Fruit fly (Drosophila melanogaster) whole organism, embryonic: ENCODE data around the gene NdufA3.

Source experiments
- BtbVII ChIP-seq: fragments of 200-800 bp; sonication (Bioruptor generic); optimal IDR thresholded peaks from 3 replicates; lab custom pipeline; 2017; ENCODE audit warnings: missing biosample characterization, mild to moderate bottlenecking, missing genetic modification characterization
- CG11504 ChIP-seq: fragments of 200-800 bp; sonication (Bioruptor generic); optimal IDR thresholded peaks from 3 replicates; lab custom pipeline; 2019; ENCODE audit warnings: missing biosample characterization, mild to moderate bottlenecking, missing genetic modification characterization, moderate library complexity
- CG11696 ChIP-seq: fragments of 200-800 bp; sonication (Bioruptor generic); IDR thresholded peaks from 2 replicates; pipeline ENCODE4 v1.3.6; 2022; ENCODE audit warnings: missing biosample characterization, missing genetic modification characterization
- CG11723 ChIP-seq: fragments of 200-800 bp; sonication (Bioruptor generic); optimal IDR thresholded peaks from 2 replicates; lab custom pipeline; 2017; ENCODE audit warnings: missing biosample characterization, mild to moderate bottlenecking, missing genetic modification characterization
- CG13775 ChIP-seq: fragments of 200-800 bp; sonication (Bioruptor generic); optimal IDR thresholded peaks from 3 replicates; lab custom pipeline; 2017; ENCODE audit warnings: missing biosample characterization, mild to moderate bottlenecking, missing genetic modification characterization
- CG1647 ChIP-seq: fragments of 200-800 bp; sonication (Bioruptor generic); optimal IDR thresholded peaks from 3 replicates; lab custom pipeline; 2016; ENCODE audit warnings: missing biosample characterization, missing genetic modification characterization
- CG17912 ChIP-seq: fragments of 200-800 bp; sonication (Bioruptor generic); optimal IDR thresholded peaks from 2 replicates; lab custom pipeline; 2018; ENCODE audit warnings: missing biosample characterization, mild to moderate bottlenecking, missing genetic modification characterization
- CG2116 ChIP-seq: fragments of 200-800 bp; sonication (Bioruptor generic); optimal IDR thresholded peaks from 3 replicates; lab custom pipeline; 2018; ENCODE audit warnings: missing biosample characterization, mild to moderate bottlenecking, missing genetic modification characterization
- CG2202 ChIP-seq: fragments of 200-800 bp; sonication (Bioruptor generic); optimal IDR thresholded peaks from 2 replicates; lab custom pipeline; 2018; ENCODE audit warnings: missing biosample characterization, mild to moderate bottlenecking, missing genetic modification characterization
- CG2678 ChIP-seq: fragments of 200-800 bp; sonication (Bioruptor generic); optimal IDR thresholded peaks from 3 replicates; lab custom pipeline; 2019; ENCODE audit warnings: missing biosample characterization, mild to moderate bottlenecking, missing genetic modification characterization, moderate library complexity
- CG2875 ChIP-seq: fragments of 200-800 bp; sonication (Bioruptor generic); optimal IDR thresholded peaks from 2 replicates; lab custom pipeline; 2017; ENCODE audit warnings: missing biosample characterization, mild to moderate bottlenecking, missing genetic modification characterization, missing genetic modification reagents
- CG31388 ChIP-seq: fragments of 200-800 bp; sonication (Bioruptor generic); optimal IDR thresholded peaks from 2 replicates; lab custom pipeline; 2016; ENCODE audit warnings: missing biosample characterization, missing genetic modification characterization
- CG31441 ChIP-seq: fragments of 200-800 bp; sonication (Bioruptor generic); IDR thresholded peaks from 2 replicates; pipeline ENCODE4 v1.3.6; 2022; ENCODE audit warnings: missing biosample characterization, missing genetic modification characterization
- CG33557 ChIP-seq: fragments of 200-800 bp; sonication (Bioruptor generic); optimal IDR thresholded peaks from 2 replicates; lab custom pipeline; 2019; ENCODE audit warnings: missing biosample characterization, mild to moderate bottlenecking, missing genetic modification characterization, moderate library complexity
- CG4707 ChIP-seq: fragments of 200-800 bp; sonication (Bioruptor generic); optimal IDR thresholded peaks from 2 replicates; lab custom pipeline; 2018; ENCODE audit warnings: missing biosample characterization, mild to moderate bottlenecking, missing genetic modification characterization, moderate library complexity
- CG7357 ChIP-seq: fragments of 200-800 bp; sonication (Bioruptor generic); IDR thresholded peaks from 3 replicates; pipeline ENCODE4 v1.3.6; 2022; ENCODE audit warnings: missing biosample characterization, missing genetic modification characterization
- CG7839 ChIP-seq: fragments of 200-800 bp; sonication (Bioruptor generic); optimal IDR thresholded peaks from 3 replicates; lab custom pipeline; 2018; ENCODE audit warnings: missing biosample characterization, mild to moderate bottlenecking, missing genetic modification characterization, moderate library complexity
- CG8089 ChIP-seq: fragments of 200-800 bp; sonication (Bioruptor generic); optimal IDR thresholded peaks from 3 replicates; lab custom pipeline; 2016; ENCODE audit warnings: missing biosample characterization, missing genetic modification characterization
- CG9727 ChIP-seq: fragments of 200-800 bp; sonication (Bioruptor generic); optimal IDR thresholded peaks from 3 replicates; lab custom pipeline; 2017; ENCODE audit warnings: missing biosample characterization, mild to moderate bottlenecking, missing genetic modification characterization
- CTCF ChIP-seq: fragments of 200-800 bp; sonication (Bioruptor generic); optimal IDR thresholded peaks from 2 replicates; lab custom pipeline; 2017; ENCODE audit warnings: missing biosample characterization, mild to moderate bottlenecking, missing genetic modification characterization, moderate library complexity
- Dip2 ChIP-seq: fragments of 200-800 bp; sonication (Bioruptor generic); IDR thresholded peaks from 2 replicates; pipeline ENCODE4 v1.3.6; 2022; ENCODE audit warnings: missing biosample characterization, missing genetic modification characterization
- Dll ChIP-seq: fragments of 200-800 bp; sonication (Bioruptor generic); IDR thresholded peaks from 4 replicates; pipeline ENCODE4 v1.3.6; 2022; ENCODE audit warnings: missing biosample characterization, missing genetic modification characterization; ENCODE audit not compliant: partially characterized antibody
- Med ChIP-seq: fragments of 200-800 bp; sonication (Bioruptor generic); peaks from one replicate; lab custom pipeline; 2016; ENCODE audit warnings: missing biosample characterization, missing genetic modification characterization, mild to moderate bottlenecking, inconsistent platforms, moderate library complexity
- Rx ChIP-seq: fragments of 200-800 bp; sonication (Bioruptor generic); IDR thresholded peaks from 2 replicates; pipeline ENCODE4 v1.3.6; 2022; ENCODE audit warnings: missing biosample characterization, missing genetic modification characterization
- Scr ChIP-seq: fragments of 200-800 bp; sonication (Bioruptor generic); IDR thresholded peaks from 2 replicates; pipeline ENCODE4 v1.3.6; 2022; ENCODE audit warnings: missing biosample characterization, missing genetic modification characterization; ENCODE audit not compliant: partially characterized antibody
- Sry-δ ChIP-seq: fragments of 200-800 bp; sonication (Bioruptor generic); optimal IDR thresholded peaks from 2 replicates; lab custom pipeline; 2016; ENCODE audit warnings: missing biosample characterization, missing genetic modification characterization
- Xrp1 ChIP-seq: fragments of 200-800 bp; sonication (Bioruptor generic); IDR thresholded peaks from 2 replicates; pipeline ENCODE4 v1.3.6; 2022; ENCODE audit warnings: missing biosample characterization, missing genetic modification characterization
- abd-A ChIP-seq: fragments of 200-800 bp; sonication (Bioruptor generic); optimal IDR thresholded peaks from 3 replicates; lab custom pipeline; 2019; ENCODE audit warnings: missing biosample characterization, mild to moderate bottlenecking, missing genetic modification characterization, moderate library complexity
- cas ChIP-seq: fragments of 200-800 bp; sonication (Bioruptor generic); IDR thresholded peaks from 2 replicates; pipeline ENCODE4 v1.3.6; 2022; ENCODE audit warnings: missing biosample characterization, missing genetic modification characterization
- chif ChIP-seq, 2 experiments: fragments of 200-800 bp; sonication (Bioruptor generic); optimal IDR thresholded peaks; 3 replicates each; lab custom pipeline; 2016; ENCODE audit warnings: missing biosample characterization in 2 of 2, missing genetic modification characterization in 2 of 2
- dimm ChIP-seq: fragments of 200-800 bp; sonication (Bioruptor generic); IDR thresholded peaks from 2 replicates; pipeline ENCODE4 v1.3.6; 2022; ENCODE audit warnings: missing biosample characterization, missing genetic modification characterization
- dmrt99B ChIP-seq: fragments of 200-800 bp; sonication (Bioruptor generic); optimal IDR thresholded peaks from 2 replicates; lab custom pipeline; 2018; ENCODE audit warnings: missing biosample characterization, mild to moderate bottlenecking, missing genetic modification characterization, moderate library complexity
- gem ChIP-seq: fragments of 200-800 bp; sonication (Bioruptor generic); optimal IDR thresholded peaks from 2 replicates; lab custom pipeline; 2019; ENCODE audit warnings: missing biosample characterization, mild to moderate bottlenecking, missing genetic modification characterization, moderate library complexity
- grn ChIP-seq: fragments of 200-800 bp; sonication (Bioruptor generic); optimal IDR thresholded peaks from 3 replicates; lab custom pipeline; 2017; ENCODE audit warnings: missing biosample characterization, missing genetic modification characterization
- gsb-n ChIP-seq: fragments of 200-800 bp; sonication (Bioruptor generic); optimal IDR thresholded peaks from 3 replicates; lab custom pipeline; 2018; ENCODE audit warnings: missing biosample characterization, mild to moderate bottlenecking, missing genetic modification characterization
- klu ChIP-seq: fragments of 200-800 bp; sonication (Bioruptor generic); IDR thresholded peaks from 2 replicates; pipeline ENCODE4 v1.3.6; 2022; ENCODE audit warnings: missing biosample characterization, missing genetic modification characterization
- knrl ChIP-seq: fragments of 200-800 bp; sonication (Bioruptor generic); IDR thresholded peaks from 3 replicates; pipeline ENCODE4 v1.3.6; 2022; ENCODE audit warnings: missing biosample characterization, missing genetic modification characterization; ENCODE audit not compliant: partially characterized antibody
- lola ChIP-seq, 3 experiments: fragments of >200 bp in 2 of 3; fragments of 200-800 bp in 1 of 3; sonication (Bioruptor generic) in 1 of 3; optimal IDR thresholded peaks; 2 replicates each; lab custom pipeline; 2017 to 2019; ENCODE audit warnings: missing biosample characterization in 3 of 3, missing genetic modification characterization in 3 of 3, mild to moderate bottlenecking in 1 of 3, moderate library complexity in 1 of 3
- otp ChIP-seq: fragments of 200-800 bp; sonication (Bioruptor generic); IDR thresholded peaks from 3 replicates; pipeline ENCODE4, ENCODE4 v1.3.6; 2022; ENCODE audit warnings: missing biosample characterization, missing genetic modification characterization
- pfk ChIP-seq: fragments of 200-800 bp; sonication (Bioruptor generic); optimal IDR thresholded peaks from 2 replicates; lab custom pipeline; 2018; ENCODE audit warnings: missing biosample characterization, mild to moderate bottlenecking, missing genetic modification characterization, moderate library complexity
- prd ChIP-seq, 3 experiments: fragments of >200 bp in 2 of 3; fragments of 200-800 bp in 1 of 3; sonication (Bioruptor generic) in 1 of 3; optimal IDR thresholded peaks in 2 of 3; IDR thresholded peaks in 1 of 3; 2 replicates in 2 of 3; 3 replicates in 1 of 3; pipeline versions ENCODE4 v1.3.6 to Lab custom; 2017 to 2022; ENCODE audit warnings: missing biosample characterization in 1 of 3, missing genetic modification characterization in 1 of 3
- pros ChIP-seq: fragments of 200-800 bp; sonication (Bioruptor generic); optimal IDR thresholded peaks from 3 replicates; lab custom pipeline; 2019; ENCODE audit warnings: missing biosample characterization, mild to moderate bottlenecking, missing genetic modification characterization, moderate library complexity
- psq ChIP-seq: fragments of 200-800 bp; sonication (Bioruptor generic); optimal IDR thresholded peaks from 2 replicates; lab custom pipeline; 2017; ENCODE audit warnings: missing biosample characterization, missing genetic modification characterization
- sc ChIP-seq, 3 experiments: fragments of >200 bp in 2 of 3; fragments of 200-800 bp in 1 of 3; sonication (Bioruptor generic) in 1 of 3; optimal IDR thresholded peaks; 2 replicates in 2 of 3; 3 replicates in 1 of 3; lab custom pipeline; 2017; ENCODE audit warnings: mild to moderate bottlenecking in 1 of 3, missing biosample characterization in 1 of 3, missing genetic modification characterization in 1 of 3, missing genetic modification reagents in 1 of 3
- sens ChIP-seq: fragments of 200-800 bp; sonication (Bioruptor generic); peaks from one replicate; lab custom pipeline; 2016; ENCODE audit warnings: missing biosample characterization, missing genetic modification characterization
- tna ChIP-seq: fragments of 200-800 bp; sonication (Bioruptor generic); IDR thresholded peaks from 2 replicates; pipeline ENCODE4 v1.3.6; 2022; ENCODE audit warnings: missing biosample characterization, missing genetic modification characterization; ENCODE audit not compliant: partially characterized antibody
- tx ChIP-seq: fragments of 200-800 bp; sonication (Bioruptor generic); optimal IDR thresholded peaks from 2 replicates; lab custom pipeline; 2016; ENCODE audit warnings: missing biosample characterization, missing genetic modification characterization
- vvl ChIP-seq: fragments of 200-800 bp; sonication (Bioruptor generic); IDR thresholded peaks from 2 replicates; pipeline ENCODE4 v1.3.6; 2022; ENCODE audit warnings: missing biosample characterization, missing genetic modification characterization
- zen ChIP-seq: fragments of 200-800 bp; sonication (Bioruptor generic); optimal IDR thresholded peaks from 3 replicates; lab custom pipeline; 2018; ENCODE audit warnings: missing biosample characterization, mild to moderate bottlenecking, missing genetic modification characterization, moderate library complexity

The NdufA3 gene

dm6 chrX:9129436-9129835 is 30.4 kb downstream of the NdufA3 start (continued):
- peak; percentile 9 for TF ChIP-seq gem (tag; lab: Kevin White, UChicago)
- no peak for TF ChIP-seq CG11504 (tag; lab: Kevin White, UChicago)
- no peak for TF ChIP-seq CG33557 (GFP tag; lab: Kevin White, UChicago)
- TF ChIP-seq Med, result peak; percentile 35
- TF ChIP-seq, all 482 proteins: peak for 13

dm6 chrX:9128012-9128280 is 31.9 kb downstream of the NdufA3 start:
- TF ChIP-seq Dip2 (GFP tag; lab: Robert Waterston, UW), result no peak
- TF ChIP-seq Rx, result no peak
- no peak for TF ChIP-seq zen (tag; lab: Kevin White, UChicago)
- no peak for TF ChIP-seq prd (optimal IDR thresholded peaks at IDR 0.05; lab: Kevin White, UChicago)
- no peak for TF ChIP-seq prd (GFP tag; IDR thresholded peaks at IDR 0.05; lab: Robert Waterston, UW)
- TF ChIP-seq CG9727 (GFP tag; lab: Kevin White, UChicago), result no peak
- no peak for TF ChIP-seq CG8089 (GFP tag; lab: Kevin White, UChicago)
- TF ChIP-seq knrl (GFP tag; lab: Robert Waterston, UW), result no peak
- peak; percentile 33 for TF ChIP-seq pros (GFP tag; lab: Kevin White, UChicago)
- TF ChIP-seq CG31388 (GFP tag; lab: Kevin White, UChicago), result no peak
- no peak for TF ChIP-seq cas (GFP tag; lab: Robert Waterston, UW)
- no peak for TF ChIP-seq pfk (GFP tag; lab: Kevin White, UChicago)
- TF ChIP-seq CG1647 (GFP tag; lab: Kevin White, UChicago), result no peak
- no peak for TF ChIP-seq CG7839
- no peak for TF ChIP-seq Xrp1 (GFP tag; lab: Robert Waterston, UW)
- TF ChIP-seq chif (GFP tag; optimal IDR thresholded peaks at IDR 0.05; lab: Kevin White, UChicago), result no peak
- no peak for TF ChIP-seq CTCF (GFP tag; lab: Kevin White, UChicago)
- TF ChIP-seq dmrt99B, result no peak
- TF ChIP-seq CG11723 (GFP tag; lab: Kevin White, UChicago), result no peak
- no peak for TF ChIP-seq CG17912
- no peak for TF ChIP-seq vvl (GFP tag; lab: Robert Waterston, UW)
- no peak for TF ChIP-seq psq (GFP tag; lab: Kevin White, UChicago)
- TF ChIP-seq tx, result no peak
- TF ChIP-seq klu (GFP tag; lab: Robert Waterston, UW), result no peak
- no peak for TF ChIP-seq CG13775 (GFP tag; lab: Kevin White, UChicago)
- no peak for TF ChIP-seq CG2202
- TF ChIP-seq Dll, result peak; percentile 48; the same call in 2 of the 4 replicates
- no peak for TF ChIP-seq CG2875 (GFP tag; lab: Kevin White, UChicago)
- no peak for TF ChIP-seq CG31441 (GFP tag; lab: Robert Waterston, UW)
- no peak for TF ChIP-seq dimm (GFP tag; lab: Robert Waterston, UW)
- TF ChIP-seq CG7357 (GFP tag; lab: Robert Waterston, UW), result no peak
- no peak for TF ChIP-seq CG4707 (GFP tag; lab: Kevin White, UChicago)
- TF ChIP-seq otp, result no peak
- TF ChIP-seq tna (GFP tag; lab: Robert Waterston, UW), result no peak
- TF ChIP-seq sc (optimal IDR thresholded peaks at IDR 0.05; lab: Kevin White, UChicago), result no peak
- TF ChIP-seq sc (GFP tag; optimal IDR thresholded peaks at IDR 0.05; lab: Kevin White, UChicago), result no peak
- no peak for TF ChIP-seq CG11696
- TF ChIP-seq lola (GFP tag; optimal IDR thresholded peaks at IDR 0.05; lab: Kevin White, UChicago), result no peak
- TF ChIP-seq CG2116 (GFP tag; lab: Kevin White, UChicago), result no peak
- TF ChIP-seq Med, result no peak
- TF ChIP-seq Sry-δ (GFP tag; lab: Kevin White, UChicago), result peak; percentile 47
- TF ChIP-seq Scr (GFP tag; lab: Robert Waterston, UW), result 0 out of 2 replicates have a peak, but pooled peaks have one; percentile 38
- TF ChIP-seq grn (GFP tag; lab: Kevin White, UChicago), result no peak
- TF ChIP-seq CG2678 (tag; lab: Kevin White, UChicago), result no peak
- TF ChIP-seq abd-A, result peak; percentile 54
- peak; percentile 52 for TF ChIP-seq sens (GFP tag; lab: Kevin White, UChicago)
- TF ChIP-seq gsb-n, result peak; percentile 84
- no peak for TF ChIP-seq BtbVII (GFP tag; lab: Kevin White, UChicago)
